Worm (Caenorhabditis elegans): ENCODE measurements around the gene hpo-40.

DNA sequence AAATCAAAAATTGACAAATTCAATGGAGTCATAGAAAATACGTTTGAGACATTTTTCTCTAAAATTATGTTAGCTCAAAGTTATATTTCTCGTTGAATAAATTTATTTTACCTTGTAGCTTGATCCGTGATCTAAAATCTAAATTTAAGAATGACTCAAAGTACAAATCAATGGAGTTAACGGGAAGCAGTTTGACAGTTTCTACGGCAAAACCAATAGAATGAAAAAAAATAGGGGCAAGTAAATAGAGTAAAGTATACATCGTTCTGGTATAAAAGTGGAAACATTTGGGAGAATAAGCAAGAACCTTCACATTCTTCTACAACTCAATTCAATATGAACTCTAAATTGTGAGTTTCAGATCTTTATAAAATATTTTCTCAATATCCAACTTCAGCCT is 18.2 kb downstream of the hpo-40 start, which contains the start of gene fipr-6:
- TF ChIP-seq elt-1 (tag; optimal IDR thresholded peaks at IDR 0.05; ENCODE audit: borderline replicate concordance, insufficient read depth) (no peak), ztf-11 (tag; optimal IDR thresholded peaks at IDR 0.05) (no peak), sem-2 (GFP tag; optimal IDR thresholded peaks at IDR 0.05) (no peak), nhr-2 (tag; optimal IDR thresholded peaks at IDR 0.05) (no peak), unc-62 (GFP tag; optimal IDR thresholded peaks at IDR 0.05) (no peak), ham-2 (GFP tag; optimal IDR thresholded peaks at IDR 0.05) (no peak), nhr-76 (tag; optimal IDR thresholded peaks at IDR 0.05) (no peak), nhr-237 (tag; optimal IDR thresholded peaks at IDR 0.05) (no peak), snpc-4 (tag; optimal IDR thresholded peaks at IDR 0.05) (no peak), M03D4.4 (tag; optimal IDR thresholded peaks at IDR 0.05) (no peak), nhr-28 (tag; optimal IDR thresholded peaks at IDR 0.05) (no peak)
